Worm (Caenorhabditis elegans): ENCODE data around the gene nhr-197.
A peak's percentile ranks its signal among the peaks of the same experiment; 100 is the strongest.

The nhr-197 gene

ce11 chrV:15650167-15650566 lies 37.6 kb upstream of the nhr-197 start, which contains the start of gene sru-42:
sru-42 (plus strand) TSS chrV:15650467.
- TF ChIP-seq nhr-19 (GFP tag; conservative IDR thresholded peaks at IDR 0.05) (no peak), fkh-8 (tag; optimal IDR thresholded peaks at IDR 0.05) (peak; percentile 11)

DNA sequence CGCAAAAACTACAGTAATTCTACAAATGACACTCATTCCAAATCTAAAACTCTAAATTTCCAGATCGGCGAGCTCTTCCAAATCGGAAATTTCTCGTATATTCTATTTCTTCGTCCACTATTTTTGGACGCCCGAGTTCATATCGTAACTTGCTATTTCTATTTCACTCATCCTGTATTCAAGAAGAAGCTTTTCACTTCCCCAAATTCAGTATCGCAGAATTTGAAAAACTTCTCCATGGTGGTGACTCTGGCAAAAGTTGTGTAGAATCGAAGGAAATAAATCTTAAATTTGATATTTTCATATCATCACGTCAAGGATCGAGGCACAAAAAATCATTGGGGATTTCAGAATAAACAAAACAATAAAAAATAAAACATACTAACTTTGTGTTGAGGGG lies 35.6 kb upstream of the nhr-197 start:
- TF ChIP-seq elt-3 (tag; optimal IDR thresholded peaks at IDR 0.05) (no peak), nhr-85 (tag) (peak; percentile 65), lir-3 (tag; optimal IDR thresholded peaks at IDR 0.05; ENCODE audit: poor library complexity) (no peak), efl-1 (optimal IDR thresholded peaks at IDR 0.05) (no peak), efl-1 (GFP tag; optimal IDR thresholded peaks at IDR 0.05 in 1 of 2) (peak in 1 of 2 experiments; percentile 81)

DNA sequence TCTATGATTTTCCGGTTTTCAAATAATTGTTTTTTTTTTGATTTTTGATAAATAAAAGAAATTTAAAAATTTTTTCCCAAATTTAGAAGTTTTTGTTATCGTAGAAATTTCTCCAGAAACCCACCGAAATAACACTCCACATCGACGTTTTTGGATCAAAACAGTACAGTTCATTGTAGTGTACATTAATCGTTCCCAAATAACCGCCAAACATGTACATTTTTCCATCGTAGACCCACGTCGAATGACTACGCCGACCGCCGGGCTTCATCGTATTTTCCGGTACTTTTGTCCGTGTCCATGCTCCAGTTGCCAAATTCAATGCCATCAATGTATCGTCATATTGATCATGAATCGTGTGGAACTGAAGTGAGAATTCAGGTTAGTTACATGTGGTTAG lies 33.6 kb upstream of the nhr-197 start, which contains the start of gene F53E4.2:
TSS of gene F53E4.2 (plus strand) at position 301 of the 400 bp plus-strand sequence.
- TF ChIP-seq vab-15 (tag; optimal IDR thresholded peaks at IDR 0.05) = no peak

DNA sequence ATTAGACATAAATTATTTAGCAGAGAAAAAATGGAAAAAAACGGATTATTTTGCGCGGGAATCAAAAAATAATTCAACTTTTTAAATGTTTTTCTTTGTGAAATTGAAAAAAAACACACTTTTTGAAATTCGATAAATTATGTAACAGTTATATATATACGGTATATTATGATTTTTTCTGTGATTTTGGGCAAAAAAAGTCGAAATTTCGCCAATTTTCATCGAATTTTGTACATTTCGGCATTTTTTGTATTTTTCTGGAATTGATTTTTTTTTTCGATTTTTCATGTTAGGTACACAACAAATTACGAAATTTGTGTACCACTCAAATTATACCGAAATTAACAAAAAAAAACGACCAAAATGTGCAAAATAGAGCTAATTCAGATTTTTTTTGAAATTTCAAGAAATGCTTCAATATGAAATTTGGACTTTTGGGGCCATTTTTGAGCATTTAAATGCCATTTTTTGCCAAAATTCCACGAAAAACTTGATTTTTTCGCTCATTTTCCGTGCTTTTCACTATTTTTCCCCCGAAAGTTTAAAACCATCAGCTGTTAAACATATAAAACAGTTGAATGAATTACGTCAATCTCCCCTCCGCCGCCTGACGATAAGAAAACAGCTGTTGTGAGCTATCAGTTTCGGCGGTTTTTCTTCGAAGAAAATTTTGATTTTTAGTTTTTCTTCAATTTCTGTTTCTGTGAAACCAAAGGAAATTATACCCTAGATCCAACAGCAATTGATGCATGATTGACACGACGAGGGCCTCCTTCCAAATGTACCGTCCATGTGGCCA lies 29.3 kb upstream of the nhr-197 start:
- TF ChIP-seq lin-14 (GFP tag; optimal IDR thresholded peaks at IDR 0.05) (peak; percentile 51), nhr-71 (tag; optimal IDR thresholded peaks at IDR 0.05) (peak; percentile 40), nhr-90 (tag; optimal IDR thresholded peaks at IDR 0.05; ENCODE audit: poor library complexity) (no peak), ceh-63 (GFP tag; optimal IDR thresholded peaks at IDR 0.05) (no peak), unc-86 (tag; optimal IDR thresholded peaks at IDR 0.05) (no peak), nhr-237 (tag; optimal IDR thresholded peaks at IDR 0.05) (no peak), alr-1 (tag; optimal IDR thresholded peaks at IDR 0.05; ENCODE audit: borderline replicate concordance) (no peak), lsy-2 (tag; optimal IDR thresholded peaks at IDR 0.05) (peak in 1 of 2 experiments; percentile 24), rnt-1 (tag; optimal IDR thresholded peaks at IDR 0.05) (peak; percentile 72), snu-23 (GFP tag; optimal IDR thresholded peaks at IDR 0.05) (peak; percentile 5), nhr-19 (GFP tag; conservative IDR thresholded peaks at IDR 0.05) (peak; percentile 34; the same call in 1 of the 2 replicates)

DNA sequence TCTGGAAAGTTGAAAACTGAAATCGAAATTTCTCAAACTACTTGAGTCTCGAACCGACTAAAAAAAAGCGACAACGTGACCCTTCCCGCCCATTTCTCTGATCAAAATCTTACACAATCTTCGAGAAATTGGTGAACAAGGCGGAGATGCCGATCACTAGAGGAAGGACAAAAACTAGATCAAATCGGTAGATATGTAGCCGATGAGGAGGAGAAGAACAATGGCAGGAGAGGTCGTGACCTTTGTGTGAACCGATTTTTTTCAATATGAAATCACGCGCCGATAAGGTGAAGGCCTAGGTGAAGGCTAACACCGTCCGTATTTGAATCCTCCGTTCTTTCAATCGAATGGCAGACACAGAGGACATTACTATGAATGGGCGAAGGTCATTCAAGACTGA lies 26.8 kb upstream of the nhr-197 start:
- no peak for TF ChIP-seq fos-1 (tag; optimal IDR thresholded peaks at IDR 0.05)
- peak; percentile 15 for TF ChIP-seq snu-23 (GFP tag; optimal IDR thresholded peaks at IDR 0.05)
- no peak for TF ChIP-seq hpl-2 (GFP tag; optimal IDR thresholded peaks at IDR 0.05)
- TF ChIP-seq C16A3.4 (tag; optimal IDR thresholded peaks at IDR 0.05) = no peak
- no peak for TF ChIP-seq ets-5 (GFP tag; IDR thresholded peaks at IDR 0.05)
- TF ChIP-seq irx-1 (tag; optimal IDR thresholded peaks at IDR 0.05) = peak; percentile 16
- TF ChIP-seq efl-1 (optimal IDR thresholded peaks at IDR 0.05) = no peak
- peak in 1 of 2 experiments; percentile 62 for TF ChIP-seq efl-1 (GFP tag; optimal IDR thresholded peaks at IDR 0.05 in 1 of 2)
- no peak for TF ChIP-seq lir-3 (tag; optimal IDR thresholded peaks at IDR 0.05; ENCODE audit: poor library complexity)
- TF ChIP-seq rnt-1 (tag; optimal IDR thresholded peaks at IDR 0.05) = peak; percentile 5
- TF ChIP-seq fkh-4 (tag; optimal IDR thresholded peaks at IDR 0.05; ENCODE audit: borderline replicate concordance) = no peak
- TF ChIP-seq grh-1 (GFP tag; IDR thresholded peaks at IDR 0.05) = peak; percentile 43; the same call in 1 of the 2 replicates
- peak; percentile 10 for TF ChIP-seq nhr-90 (tag; optimal IDR thresholded peaks at IDR 0.05; ENCODE audit: poor library complexity)
- TF ChIP-seq nhr-71 (tag; optimal IDR thresholded peaks at IDR 0.05) = peak; percentile 26
- TF ChIP-seq nhr-85 (tag) = peak; percentile 96
- TF ChIP-seq unc-86 (tag; optimal IDR thresholded peaks at IDR 0.05) = no peak
- TF ChIP-seq lin-13 (GFP tag; optimal IDR thresholded peaks at IDR 0.05) = peak; percentile 30
- peak in 1 of 6 experiments; percentile 27 for TF ChIP-seq elt-3 (tag; optimal IDR thresholded peaks at IDR 0.05)
- peak; percentile 2 for TF ChIP-seq efl-3 (GFP tag; optimal IDR thresholded peaks at IDR 0.05)
- peak; percentile 67 for TF ChIP-seq blmp-1 (tag; optimal IDR thresholded peaks at IDR 0.05)
- peak; percentile 82 for TF ChIP-seq lin-14 (GFP tag; optimal IDR thresholded peaks at IDR 0.05)
- TF ChIP-seq nhr-20 (tag; optimal IDR thresholded peaks at IDR 0.05) = peak; percentile 28
- no peak for TF ChIP-seq unc-62 (GFP tag; optimal IDR thresholded peaks at IDR 0.05)

Measured in whole organism, L1 larva.